Fruit fly (Drosophila melanogaster): Measurements from ENCODE around the gene Cdc16.

- TF ChIP-seq psq (optimal IDR thresholded peaks at IDR 0.05): no peak
- TF ChIP-seq insv (optimal IDR thresholded peaks at IDR 0.05): no peak
Measured at dm6 chr3R:23283702-23284101, 2.7 kb downstream of the Cdc16 start, which contains the start of gene CG6763.

Measured in Kc167 (cell line).